Worm (Caenorhabditis elegans): Measurements from ENCODE around the gene fem-1.
A peak's percentile ranks its signal among the peaks of the same experiment; 100 is the strongest.

fem-1 gene

DNA sequence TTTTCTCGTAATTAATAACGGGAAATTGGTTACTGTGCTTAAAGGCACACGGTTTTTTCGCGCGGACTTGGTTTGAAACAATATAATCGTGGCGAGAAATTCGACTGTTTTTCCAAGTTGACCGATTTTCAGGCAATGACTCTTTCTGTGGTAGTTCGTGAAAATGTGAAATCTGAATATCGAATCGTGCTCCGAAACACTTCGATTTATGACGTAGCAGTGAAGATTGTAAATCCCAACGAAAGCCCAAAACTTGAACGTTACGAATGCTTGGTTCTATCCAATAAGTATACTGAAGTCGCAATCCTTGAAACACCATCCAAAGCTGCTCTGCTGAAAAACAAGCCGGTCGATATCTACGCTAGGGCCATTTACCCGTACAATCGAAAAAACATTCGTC lies 43.7 kb downstream of the fem-1 start:
- TF ChIP-seq efl-1 (optimal IDR thresholded peaks at IDR 0.05): no peak
- peak in 1 of 2 experiments; percentile 54 for TF ChIP-seq efl-1 (GFP tag; optimal IDR thresholded peaks at IDR 0.05 in 1 of 2)
- no peak for TF ChIP-seq aly-2 (tag; optimal IDR thresholded peaks at IDR 0.05)

DNA sequence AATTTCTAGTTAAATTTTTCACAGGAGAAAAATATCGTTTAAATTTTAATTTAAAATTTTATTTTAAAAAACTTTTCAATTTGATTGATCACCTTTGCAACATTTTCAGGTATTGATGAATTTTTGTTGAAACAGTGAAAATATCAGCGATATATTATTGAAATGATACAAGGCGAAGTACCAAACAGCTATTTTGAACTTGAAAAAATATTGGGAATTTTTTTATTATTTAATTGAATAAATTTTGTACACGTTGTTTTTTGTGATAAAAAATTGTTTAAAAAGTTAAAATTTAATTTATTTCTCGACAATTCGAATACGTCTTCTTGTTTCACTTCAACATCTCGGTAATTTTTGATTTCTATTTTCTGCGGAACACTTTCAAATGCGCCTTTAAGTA lies 44.1 kb downstream of the fem-1 start, which contains the start of gene B0273.1:
Gene B0273.1, plus strand, starts transcription at position 301 of the 400 bp plus-strand sequence.
- TF ChIP-seq lsy-2 (tag; optimal IDR thresholded peaks at IDR 0.05): no peak
- TF ChIP-seq unc-62 (GFP tag; optimal IDR thresholded peaks at IDR 0.05): no peak
- no peak for TF ChIP-seq jun-1 (tag; optimal IDR thresholded peaks at IDR 0.05)
- TF ChIP-seq xbp-1 (tag; optimal IDR thresholded peaks at IDR 0.05): no peak
- TF ChIP-seq nhr-237 (tag; optimal IDR thresholded peaks at IDR 0.05): no peak
- TF ChIP-seq zip-4 (GFP tag; optimal IDR thresholded peaks at IDR 0.05): no peak
- TF ChIP-seq fos-1 (tag; optimal IDR thresholded peaks at IDR 0.05): no peak
- TF ChIP-seq unc-30 (tag; optimal IDR thresholded peaks at IDR 0.05): no peak
- TF ChIP-seq ama-1 (optimal IDR thresholded peaks at IDR 0.05): no peak
- TF ChIP-seq unc-130 (tag; optimal IDR thresholded peaks at IDR 0.05): no peak
- no peak for TF ChIP-seq sup-37 (GFP tag; optimal IDR thresholded peaks at IDR 0.05)
- TF ChIP-seq ztf-4 (tag; optimal IDR thresholded peaks at IDR 0.05): no peak
- no peak for TF ChIP-seq sox-4 (tag; optimal IDR thresholded peaks at IDR 0.05)
- no peak for TF ChIP-seq elt-3 (tag; optimal IDR thresholded peaks at IDR 0.05)
- TF ChIP-seq C34B4.2 (tag; optimal IDR thresholded peaks at IDR 0.05): no peak
- no peak for TF ChIP-seq Y116A8C.19 (tag; optimal IDR thresholded peaks at IDR 0.05; ENCODE audit: borderline replicate concordance)
- TF ChIP-seq zag-1 (tag; optimal IDR thresholded peaks at IDR 0.05): no peak
- TF ChIP-seq snu-23 (GFP tag; optimal IDR thresholded peaks at IDR 0.05): no peak
- TF ChIP-seq efl-1 (optimal IDR thresholded peaks at IDR 0.05): no peak
- TF ChIP-seq efl-1 (GFP tag; optimal IDR thresholded peaks at IDR 0.05 in 1 of 2): no peak

DNA sequence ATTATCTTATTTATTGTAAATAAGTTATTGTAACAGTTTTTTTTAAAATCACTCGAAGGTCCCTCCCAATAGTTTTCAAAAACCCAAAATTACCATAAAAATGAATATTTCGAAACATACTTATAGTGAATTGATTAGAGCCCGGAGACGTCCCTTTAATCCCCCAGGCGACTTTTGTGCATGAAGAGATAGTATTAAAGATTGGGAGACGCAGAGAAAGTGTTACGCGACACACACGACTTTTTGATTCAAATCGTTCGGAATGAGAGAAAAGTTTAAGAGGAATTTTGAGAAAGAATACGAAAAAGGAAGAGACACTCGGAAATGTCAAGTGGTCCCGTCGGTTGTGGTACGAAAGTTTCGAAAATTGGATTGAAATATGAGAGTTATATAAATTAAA lies 44.6 kb downstream of the fem-1 start:
- no peak for TF ChIP-seq mep-1 (tag; optimal IDR thresholded peaks at IDR 0.05)
- TF ChIP-seq nhr-85 (tag): no peak
- no peak for TF ChIP-seq skn-1 (tag; optimal IDR thresholded peaks at IDR 0.05)
- TF ChIP-seq tlp-1 (tag; optimal IDR thresholded peaks at IDR 0.05): no peak
- no peak for TF ChIP-seq lir-3 (tag; optimal IDR thresholded peaks at IDR 0.05; ENCODE audit: poor library complexity)

DNA sequence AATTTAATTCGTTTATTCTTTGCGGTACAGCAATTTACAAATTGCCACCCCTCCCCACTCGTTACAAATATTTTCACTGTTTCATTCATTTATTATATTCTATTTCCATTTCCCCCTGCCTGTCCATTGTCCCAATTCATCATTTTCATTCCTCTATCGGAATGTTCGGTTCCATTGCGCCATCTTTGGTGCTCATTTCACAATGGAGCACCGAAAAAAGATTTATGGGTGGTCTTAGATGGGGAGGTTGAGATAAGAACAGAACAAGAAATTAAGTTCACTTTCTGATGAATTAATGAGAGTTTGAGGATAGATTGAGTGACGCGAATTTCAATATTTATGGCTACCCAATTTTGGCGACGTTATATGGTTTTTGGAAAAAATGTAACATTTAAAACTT lies 45.6 kb downstream of the fem-1 start:
- TF ChIP-seq lin-39 (tag; optimal IDR thresholded peaks at IDR 0.05): no peak
- no peak for TF ChIP-seq ceh-8 (GFP tag; optimal IDR thresholded peaks at IDR 0.05)
- no peak for TF ChIP-seq irx-1 (tag; optimal IDR thresholded peaks at IDR 0.05)
- no peak for TF ChIP-seq sup-37 (GFP tag; optimal IDR thresholded peaks at IDR 0.05)
- no peak for TF ChIP-seq lin-14 (GFP tag; optimal IDR thresholded peaks at IDR 0.05)
- no peak for TF ChIP-seq lin-15B (tag; optimal IDR thresholded peaks at IDR 0.05)
- TF ChIP-seq nhr-12 (tag; optimal IDR thresholded peaks at IDR 0.05): no peak
- no peak for TF ChIP-seq efl-1 (optimal IDR thresholded peaks at IDR 0.05)
- no peak for TF ChIP-seq efl-1 (GFP tag; optimal IDR thresholded peaks at IDR 0.05 in 1 of 2)
- no peak for TF ChIP-seq ets-5 (GFP tag; IDR thresholded peaks at IDR 0.05)
- no peak for TF ChIP-seq mep-1 (tag; optimal IDR thresholded peaks at IDR 0.05)
- TF ChIP-seq swsn-7 (tag; optimal IDR thresholded peaks at IDR 0.05): no peak
- no peak for TF ChIP-seq aly-2 (tag; optimal IDR thresholded peaks at IDR 0.05)
- TF ChIP-seq F16B12.6 (tag; optimal IDR thresholded peaks at IDR 0.05): no peak
- no peak for TF ChIP-seq ztf-11 (tag; optimal IDR thresholded peaks at IDR 0.05)
- TF ChIP-seq tlp-1 (tag; optimal IDR thresholded peaks at IDR 0.05): no peak
- no peak for TF ChIP-seq egl-27 (tag; optimal IDR thresholded peaks at IDR 0.05)
- no peak for TF ChIP-seq snpc-4 (tag; optimal IDR thresholded peaks at IDR 0.05)
- no peak for TF ChIP-seq nhr-77 (tag; optimal IDR thresholded peaks at IDR 0.05)
- no peak for TF ChIP-seq ama-1 (optimal IDR thresholded peaks at IDR 0.05)
